Worm (Caenorhabditis elegans) whole organism, L1 larva: ENCODE data around the gene rpn-2.
A peak's percentile ranks its signal among the peaks of the same experiment; 100 is the strongest.

Experiments used
- C04F5.9 ChIP-seq: sonication (generic microtip); optimal IDR thresholded peaks from 2 replicates; lab custom pipeline; 2016; ENCODE audit warnings: missing genetic modification characterization, missing compliant biosample characterization
- F16B12.6 ChIP-seq: fragments of 150-350 bp; optimal IDR thresholded peaks from 2 replicates; lab custom pipeline; 2014; ENCODE audit warnings: missing biosample characterization, missing genetic modification characterization
- aha-1 ChIP-seq: fragments of 150-350 bp; optimal IDR thresholded peaks from 2 replicates; lab custom pipeline; 2014; ENCODE audit warnings: missing biosample characterization, missing genetic modification characterization
- alr-1 ChIP-seq: fragments of 200-800 bp; sonication (Bioruptor generic); optimal IDR thresholded peaks from 2 replicates; lab custom pipeline; 2018; ENCODE audit warnings: borderline replicate concordance, mild to moderate bottlenecking, missing genetic modification characterization, missing compliant biosample characterization
- aly-2 ChIP-seq: fragments of 150-350 bp; optimal IDR thresholded peaks from 2 replicates; lab custom pipeline; 2014; ENCODE audit warnings: missing biosample characterization, missing genetic modification characterization
- ama-1 ChIP-seq: fragments of 150-350 bp; optimal IDR thresholded peaks from 2 replicates; lab custom pipeline; 2014
- blmp-1 ChIP-seq: fragments of 150-350 bp; optimal IDR thresholded peaks from 2 replicates; lab custom pipeline; 2014; ENCODE audit warnings: missing biosample characterization, missing genetic modification characterization
- ceh-63 ChIP-seq: fragments of 200-800 bp; sonication (Bioruptor generic); optimal IDR thresholded peaks from 2 replicates; lab custom pipeline; 2018; ENCODE audit warnings: mild to moderate bottlenecking, missing genetic modification characterization, missing compliant biosample characterization
- ceh-90 ChIP-seq: sonication (generic microtip); optimal IDR thresholded peaks from 2 replicates; lab custom pipeline; 2016; ENCODE audit warnings: missing genetic modification characterization, missing compliant biosample characterization
- dpl-1 ChIP-seq, 3 experiments: fragments of 150-350 bp in 2 of 3; sonication (generic microtip) in 1 of 3; optimal IDR thresholded peaks; 2 replicates each; lab custom pipeline; 2014 to 2017; ENCODE audit warnings: missing biosample characterization in 3 of 3, missing genetic modification characterization in 3 of 3, missing genetic modification reagents in 3 of 3
- dsc-1 ChIP-seq: sonication (generic microtip); optimal IDR thresholded peaks from 2 replicates; lab custom pipeline; 2016; ENCODE audit warnings: mild to moderate bottlenecking, missing genetic modification characterization, missing compliant biosample characterization
- efl-1 ChIP-seq, 4 experiments: fragments of 150-350 bp; optimal IDR thresholded peaks in 3 of 4; peaks in 1 of 4; 1 replicate in 1 of 4; 2 replicates in 3 of 4; lab custom pipeline; 2014; ENCODE audit warnings: missing biosample characterization in 2 of 4, missing genetic modification characterization in 2 of 4, missing genetic modification reagents in 2 of 4
- efl-3 ChIP-seq: fragments of 200-800 bp; sonication (Bioruptor generic); optimal IDR thresholded peaks from 2 replicates; lab custom pipeline; 2018; ENCODE audit warnings: mild to moderate bottlenecking, missing genetic modification characterization, missing compliant biosample characterization
- egl-13 ChIP-seq: sonication (generic microtip); optimal IDR thresholded peaks from 2 replicates; lab custom pipeline; 2016; ENCODE audit warnings: missing genotype, missing genetic modification reagents, missing genetic modification characterization, missing compliant biosample characterization
- elt-2 ChIP-seq: sonication (generic microtip); optimal IDR thresholded peaks from 2 replicates; lab custom pipeline; 2016; ENCODE audit warnings: missing genetic modification characterization, mild to moderate bottlenecking, inconsistent platforms, missing compliant biosample characterization, missing genetic modification reagents
- elt-3 ChIP-seq, 6 experiments: fragments of 150-350 bp in 1 of 6; sonication (generic microtip); optimal IDR thresholded peaks; 2 replicates each; lab custom pipeline; 2017 to 2018; ENCODE audit warnings: missing biosample characterization in 6 of 6, missing genetic modification characterization in 6 of 6, inconsistent platforms in 1 of 6
- ets-5 ChIP-seq: fragments of 200-800 bp; sonication (Bioruptor generic); IDR thresholded peaks from 2 replicates; pipeline ENCODE4 v1.3.6; 2022; ENCODE audit warnings: missing genetic modification characterization, missing compliant biosample characterization
- fkh-4 ChIP-seq: sonication (generic microtip); optimal IDR thresholded peaks from 2 replicates; lab custom pipeline; 2016; ENCODE audit warnings: missing compliant biosample characterization, missing genetic modification characterization, borderline replicate concordance
- fkh-8 ChIP-seq: sonication (generic microtip); optimal IDR thresholded peaks from 2 replicates; lab custom pipeline; 2016; ENCODE audit warnings: mild to moderate bottlenecking, missing genetic modification characterization, missing compliant biosample characterization
- fos-1 ChIP-seq: fragments of 150-350 bp; optimal IDR thresholded peaks from 2 replicates; lab custom pipeline; 2014; ENCODE audit warnings: missing biosample characterization, missing genetic modification characterization
- hlh-4 ChIP-seq: sonication (generic microtip); optimal IDR thresholded peaks from 2 replicates; lab custom pipeline; 2016; ENCODE audit warnings: mild to moderate bottlenecking, missing genetic modification characterization, missing compliant biosample characterization
- irx-1 ChIP-seq: sonication (generic microtip); optimal IDR thresholded peaks from 2 replicates; lab custom pipeline; 2016; ENCODE audit warnings: missing genetic modification characterization, missing compliant biosample characterization
- isw-1 ChIP-seq: fragments of 200-800 bp; sonication (Bioruptor generic); IDR thresholded peaks from 2 replicates; pipeline ENCODE4 v1.3.6; 2022; ENCODE audit warnings: missing genetic modification characterization, missing compliant biosample characterization
- lin-13 ChIP-seq: fragments of 150-350 bp; optimal IDR thresholded peaks from 2 replicates; lab custom pipeline; 2014; ENCODE audit warnings: missing biosample characterization, missing genetic modification reagents, missing genetic modification characterization
- lin-15B ChIP-seq: fragments of 150-350 bp; sonication (generic microtip); optimal IDR thresholded peaks from 3 replicates; lab custom pipeline; 2014; ENCODE audit warnings: missing biosample characterization, missing genetic modification characterization
- lin-39 ChIP-seq: fragments of 150-350 bp; optimal IDR thresholded peaks from 2 replicates; lab custom pipeline; 2014; ENCODE audit warnings: missing biosample characterization, missing genetic modification reagents, missing genetic modification characterization
- lir-3 ChIP-seq: sonication (generic microtip); optimal IDR thresholded peaks from 2 replicates; lab custom pipeline; 2016; ENCODE audit warnings: mild to moderate bottlenecking, missing genetic modification characterization, moderate library complexity, missing compliant biosample characterization; ENCODE audit not compliant: poor library complexity
- lsy-2 ChIP-seq, 2 experiments: fragments of 150-350 bp; optimal IDR thresholded peaks; 2 replicates each; lab custom pipeline; 2014; ENCODE audit warnings: missing biosample characterization in 2 of 2, missing genetic modification characterization in 2 of 2
- mab-9 ChIP-seq: fragments of 200-800 bp; sonication (Bioruptor generic); IDR thresholded peaks from 2 replicates; pipeline ENCODE4 v1.3.6; 2022; ENCODE audit warnings: missing genetic modification reagents, missing genetic modification characterization, missing compliant biosample characterization
- nhr-11 ChIP-seq: fragments of 150-350 bp; optimal IDR thresholded peaks from 2 replicates; lab custom pipeline; 2014; ENCODE audit warnings: missing biosample characterization, missing genetic modification characterization
- nhr-12 ChIP-seq: sonication (generic microtip); optimal IDR thresholded peaks from 2 replicates; lab custom pipeline; 2017; ENCODE audit warnings: missing biosample characterization, missing genetic modification characterization
- nhr-237 ChIP-seq: fragments of 150-350 bp; optimal IDR thresholded peaks from 2 replicates; lab custom pipeline; 2014; ENCODE audit warnings: missing biosample characterization, missing genetic modification characterization
- nhr-28 ChIP-seq: fragments of 150-350 bp; optimal IDR thresholded peaks from 2 replicates; lab custom pipeline; 2014; ENCODE audit warnings: missing biosample characterization, missing genetic modification characterization
- nhr-47 ChIP-seq: sonication (generic microtip); optimal IDR thresholded peaks from 2 replicates; lab custom pipeline; 2016; ENCODE audit warnings: mild to moderate bottlenecking, missing genetic modification characterization, moderate library complexity, missing compliant biosample characterization
- nhr-71 ChIP-seq: sonication (generic microtip); optimal IDR thresholded peaks from 2 replicates; lab custom pipeline; 2016; ENCODE audit warnings: mild to moderate bottlenecking, missing genetic modification characterization, moderate library complexity, missing compliant biosample characterization
- nhr-84 ChIP-seq: sonication (generic microtip); optimal IDR thresholded peaks from 2 replicates; lab custom pipeline; 2017; ENCODE audit warnings: missing biosample characterization, missing genetic modification characterization
- pag-3 ChIP-seq: sonication (generic microtip); optimal IDR thresholded peaks from 2 replicates; lab custom pipeline; 2017; ENCODE audit warnings: missing genetic modification characterization, mild to moderate bottlenecking, missing compliant biosample characterization, antibody characterized with exemption, borderline replicate concordance; ENCODE audit not compliant: insufficient read depth
- pax-3 ChIP-seq: fragments of 200-800 bp; sonication (Bioruptor generic); optimal IDR thresholded peaks from 2 replicates; lab custom pipeline; 2018; ENCODE audit warnings: mild to moderate bottlenecking, missing genetic modification characterization, moderate library complexity, missing compliant biosample characterization
- rnt-1 ChIP-seq: sonication (generic microtip); optimal IDR thresholded peaks from 2 replicates; lab custom pipeline; 2016; ENCODE audit warnings: mild to moderate bottlenecking, missing genetic modification characterization, moderate library complexity, missing compliant biosample characterization
- snu-23 ChIP-seq: sonication (generic microtip); optimal IDR thresholded peaks from 2 replicates; lab custom pipeline; 2016; ENCODE audit warnings: missing genetic modification characterization, missing compliant biosample characterization
- sptf-1 ChIP-seq: fragments of 150-350 bp; optimal IDR thresholded peaks from 2 replicates; lab custom pipeline; 2014; ENCODE audit warnings: missing biosample characterization, missing genetic modification characterization
- tbx-2 ChIP-seq: sonication (generic microtip); optimal IDR thresholded peaks from 2 replicates; lab custom pipeline; 2016; ENCODE audit warnings: missing genetic modification characterization, missing compliant biosample characterization
- tlp-1 ChIP-seq: fragments of 150-350 bp; optimal IDR thresholded peaks from 2 replicates; lab custom pipeline; 2014; ENCODE audit warnings: missing biosample characterization, missing genetic modification characterization
- unc-130 ChIP-seq: fragments of 150-350 bp; optimal IDR thresholded peaks from 2 replicates; lab custom pipeline; 2017; ENCODE audit warnings: missing biosample characterization, missing genetic modification characterization, inconsistent platforms
- unc-30 ChIP-seq: sonication (generic microtip); optimal IDR thresholded peaks from 2 replicates; lab custom pipeline; 2017; ENCODE audit warnings: missing biosample characterization, missing genetic modification characterization
- unc-86 ChIP-seq: sonication (generic microtip); optimal IDR thresholded peaks from 2 replicates; lab custom pipeline; 2016; ENCODE audit warnings: missing genetic modification characterization, missing compliant biosample characterization
- xbp-1 ChIP-seq: sonication (generic microtip); optimal IDR thresholded peaks from 2 replicates; lab custom pipeline; 2016; ENCODE audit warnings: missing genetic modification characterization, missing compliant biosample characterization
- zip-4 ChIP-seq: fragments of 200-800 bp; sonication (Bioruptor generic); optimal IDR thresholded peaks from 2 replicates; lab custom pipeline; 2018; ENCODE audit warnings: mild to moderate bottlenecking, missing genetic modification characterization, moderate library complexity, missing compliant biosample characterization
- ztf-4 ChIP-seq: fragments of 150-350 bp; optimal IDR thresholded peaks from 2 replicates; lab custom pipeline; 2014; ENCODE audit warnings: missing biosample characterization, missing genetic modification characterization

Gene rpn-2

ce11 chrIII:6170038-6170437 is 28.9 kb upstream of the rpn-2 start (continued):
- TF ChIP-seq xbp-1: peak; percentile 3
- no peak for TF ChIP-seq isw-1 (GFP tag; lab: Robert Waterston, UW)
- TF ChIP-seq dpl-1 (GFP tag; optimal IDR thresholded peaks at IDR 0.05; lab: Kevin White, UChicago): peak in 1 of 3 experiments; percentile 26
- no peak for TF ChIP-seq ama-1
- peak; percentile 10 for TF ChIP-seq dsc-1 (tag; lab: Kevin White, UChicago)
- no peak for TF ChIP-seq unc-130 (tag; lab: Kevin White, UChicago)
- no peak for TF ChIP-seq nhr-47
- peak; percentile 43 to 56 for TF ChIP-seq lsy-2 (tag; optimal IDR thresholded peaks at IDR 0.05; lab: Kevin White, UChicago)
- no peak for TF ChIP-seq ceh-90 (tag; lab: Kevin White, UChicago)
- TF ChIP-seq nhr-84 (tag; lab: Kevin White, UChicago): no peak
- no peak for TF ChIP-seq sptf-1 (tag; lab: Kevin White, UChicago)
- TF ChIP-seq tbx-2 (tag; lab: Kevin White, UChicago): no peak
- TF ChIP-seq snu-23 (GFP tag; lab: Kevin White, UChicago): peak; percentile 76
- TF ChIP-seq mab-9 (GFP tag; lab: Robert Waterston, UW): no peak
- peak; percentile 70 for TF ChIP-seq rnt-1
- no peak for TF ChIP-seq nhr-28 (tag; lab: Kevin White, UChicago)
- no peak for TF ChIP-seq fkh-8
- TF ChIP-seq lin-15B (tag; lab: Kevin White, UChicago): no peak
- TF ChIP-seq elt-3 (tag; optimal IDR thresholded peaks at IDR 0.05; lab: Kevin White, UChicago): no peak
- TF ChIP-seq ets-5 (GFP tag; lab: Robert Waterston, UW): no peak
- TF ChIP-seq pag-3 (tag; lab: Kevin White, UChicago): no peak
- no peak for TF ChIP-seq efl-3
- TF ChIP-seq nhr-71 (tag; lab: Kevin White, UChicago): peak; percentile 72
- TF ChIP-seq irx-1 (tag; lab: Kevin White, UChicago): no peak
- no peak for TF ChIP-seq tlp-1 (tag; lab: Kevin White, UChicago)
- TF ChIP-seq ceh-63 (GFP tag; lab: Kevin White, UChicago): no peak
- TF ChIP-seq nhr-12 (tag; lab: Kevin White, UChicago): no peak
- peak; percentile 25 for TF ChIP-seq fos-1
- no peak for TF ChIP-seq unc-30 (tag; lab: Kevin White, UChicago)
- TF ChIP-seq F16B12.6 (tag; lab: Kevin White, UChicago): no peak
- no peak for TF ChIP-seq C04F5.9 (tag; lab: Kevin White, UChicago)

DNA sequence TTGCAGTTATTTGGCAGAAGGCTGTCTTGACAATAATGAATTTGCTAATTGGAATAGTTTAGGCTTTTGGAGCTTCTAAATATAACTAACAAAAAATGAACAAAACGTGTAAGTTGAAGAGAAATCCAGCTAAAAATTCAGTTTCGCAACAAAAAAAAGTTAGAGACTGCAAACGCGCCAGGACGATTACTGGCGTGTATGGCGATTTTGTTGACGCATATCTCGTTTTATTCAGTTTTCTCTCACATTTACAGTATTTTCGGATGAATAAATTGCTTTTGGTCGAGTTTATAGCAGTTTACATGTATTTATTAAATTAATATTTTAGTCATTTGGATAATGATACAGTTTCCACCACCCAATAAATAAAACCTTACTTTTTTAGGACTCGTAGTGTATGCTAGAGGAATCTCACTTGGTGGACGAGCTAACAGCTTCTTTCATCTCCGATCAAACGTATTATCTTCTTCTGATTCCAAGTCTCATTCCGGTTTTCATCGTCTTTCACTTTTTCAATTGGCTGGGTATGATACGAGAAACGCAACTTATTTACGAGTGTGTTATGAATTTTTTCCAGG is 25.9 kb upstream of the rpn-2 start, which contains the start of the genes abcf-3 and F42A10.5:
Gene abcf-3, plus strand, starts transcription at position 384 of the 578 bp plus-strand sequence.
Gene F42A10.5, minus strand, starts transcription at position 458 of the 578 bp plus-strand sequence.
- TF ChIP-seq hlh-4 (tag; lab: Kevin White, UChicago) (no peak), lir-3 (tag; lab: Kevin White, UChicago) (no peak), egl-13 (tag; lab: Kevin White, UChicago) (peak; percentile 20), dsc-1 (tag; lab: Kevin White, UChicago) (peak; percentile 66), snu-23 (GFP tag; lab: Kevin White, UChicago) (peak; percentile 78), dpl-1 (GFP tag; optimal IDR thresholded peaks at IDR 0.05; lab: Kevin White, UChicago) (peak; percentile 73 to 77 (median 76)), fkh-4 (peak; percentile 5), tlp-1 (tag; lab: Kevin White, UChicago) (no peak), alr-1 (tag; lab: Kevin White, UChicago) (no peak), nhr-71 (tag; lab: Kevin White, UChicago) (peak; percentile 84), irx-1 (tag; lab: Kevin White, UChicago) (peak; percentile 63), nhr-237 (tag; lab: Kevin White, UChicago) (no peak), lin-13 (GFP tag; lab: Kevin White, UChicago) (peak; percentile 60), lsy-2 (tag; optimal IDR thresholded peaks at IDR 0.05; lab: Kevin White, UChicago) (peak; percentile 81 to 89), elt-2 (tag; lab: Kevin White, UChicago) (peak; percentile 45), efl-3 (no peak), zip-4 (peak; percentile 21), C04F5.9 (tag; lab: Kevin White, UChicago) (peak; percentile 32), aha-1 (peak; percentile 18), F16B12.6 (tag; lab: Kevin White, UChicago) (peak; percentile 65), aly-2 (tag; lab: Kevin White, UChicago) (peak; percentile 23), blmp-1 (tag; lab: Kevin White, UChicago) (peak; percentile 59), pax-3 (tag; lab: Kevin White, UChicago) (no peak), ztf-4 (peak; percentile 30), fkh-8 (peak; percentile 40), efl-1 (optimal IDR thresholded peaks at IDR 0.05; lab: Kevin White, UChicago) (peak; percentile 72 to 81), efl-1 (GFP tag; optimal IDR thresholded peaks at IDR 0.05 in 1 of 2; lab: Kevin White, UChicago) (peak; percentile 77 to 98), sptf-1 (tag; lab: Kevin White, UChicago) (no peak), unc-86 (tag; lab: Kevin White, UChicago) (peak; percentile 37), lin-39 (peak; percentile 60), nhr-11 (peak; percentile 5)
